Worm (Caenorhabditis elegans) whole organism, dauer: ENCODE data around the gene T19C9.8.

ENCODE experiments used
- unc-62 ChIP-seq: sonication (generic microtip); optimal IDR thresholded peaks from 2 replicates; lab custom pipeline; 2017; ENCODE audit warnings: missing biosample characterization, missing genetic modification reagents, missing genetic modification characterization

The T19C9.8 gene

ce11 chrV:17273249-17273648, 34.4 kb downstream of the T19C9.8 start, which contains the start of gene K10G4.10:
Gene K10G4.10, plus strand, starts transcription at chrV:17273549.
- TF ChIP-seq unc-62 (GFP tag; lab: Kevin White, UChicago) = no peak

- TF ChIP-seq unc-62 (GFP tag; lab: Kevin White, UChicago) = no peak
Observed at ce11 chrV:17284159-17284558, 45.3 kb downstream of the T19C9.8 start.
